Worm (Caenorhabditis elegans) whole organism, midembryonic: ENCODE data around the gene fbxa-137.

Source experiments
- cog-1 ChIP-seq: sonication (generic microtip); optimal IDR thresholded peaks from 2 replicates; lab custom pipeline; 2016; ENCODE audit warnings: missing genetic modification characterization, missing compliant biosample characterization
- flt-1 ChIP-seq: fragments of 200-800 bp; sonication (Bioruptor generic); IDR thresholded peaks from 2 replicates; pipeline ENCODE4 v1.3.6; 2022; ENCODE audit warnings: missing genetic modification characterization, missing compliant biosample characterization
- klf-2 ChIP-seq: fragments of 200-800 bp; sonication (Bioruptor generic); conservative IDR thresholded peaks from 2 replicates; pipeline ENCODE4 v1.3.6; 2022; ENCODE audit warnings: missing genetic modification reagents, missing genetic modification characterization, missing compliant biosample characterization
- ref-1 ChIP-seq: fragments of 200-800 bp; sonication (Bioruptor generic); conservative IDR thresholded peaks from 2 replicates; pipeline ENCODE4 v1.3.6; 2022; ENCODE audit warnings: missing genetic modification reagents, missing genetic modification characterization, missing compliant biosample characterization
- tab-1 ChIP-seq: fragments of 200-800 bp; sonication (Bioruptor generic); IDR thresholded peaks from 2 replicates; pipeline ENCODE4 v1.3.6; 2022; ENCODE audit warnings: missing genetic modification characterization, missing compliant biosample characterization
- ztf-23 ChIP-seq: fragments of 200-800 bp; sonication (Bioruptor generic); IDR thresholded peaks from 2 replicates; pipeline ENCODE4 v1.3.6; 2022; ENCODE audit warnings: missing genetic modification reagents, missing genetic modification characterization, missing compliant biosample characterization

DNA sequence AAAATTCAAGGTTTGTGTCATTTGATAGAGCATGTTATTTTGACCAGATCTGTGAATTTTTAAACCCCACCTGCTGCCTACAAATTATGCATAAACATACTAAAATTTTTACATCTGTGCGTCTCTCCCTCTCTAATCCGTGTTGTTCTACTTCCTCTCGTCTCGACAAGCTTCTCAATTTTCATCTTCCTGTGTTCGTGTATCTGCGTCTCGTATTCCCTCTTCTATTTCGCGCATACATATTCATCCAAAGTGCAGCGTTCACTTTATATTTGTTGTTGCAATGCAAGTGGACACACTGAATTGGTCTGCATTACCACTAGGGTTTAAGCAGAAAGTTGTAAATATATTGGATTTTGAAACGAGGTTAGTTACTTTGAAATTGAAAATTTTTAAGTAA is at the start of gene fbxa-137:
- TF ChIP-seq klf-2 (GFP tag; lab: Robert Waterston, UW) = no peak
- peak; percentile 67 for TF ChIP-seq cog-1
- TF ChIP-seq flt-1 (GFP tag; lab: Robert Waterston, UW) = no peak
- TF ChIP-seq ref-1 (GFP tag; lab: Robert Waterston, UW) = no peak
- TF ChIP-seq tab-1 = no peak
- no peak for TF ChIP-seq ztf-23 (GFP tag; lab: Robert Waterston, UW)
